Fruit fly (Drosophila melanogaster): ENCODE data around the gene Npc2b.

The Npc2b gene

dm6 chr3R:14095428-14095827 is 6.1 kb downstream of the Npc2b start (continued):
- TF ChIP-seq BEAF-32 (GFP tag; optimal IDR thresholded peaks at IDR 0.05) (peak; percentile 9), Oli (tag; optimal IDR thresholded peaks at IDR 0.05) (peak; percentile 58), lmd (GFP tag; IDR thresholded peaks at IDR 0.05) (peak; percentile 60), Fer3 (tag; optimal IDR thresholded peaks at IDR 0.05) (peak; percentile 50), CG1832 (GFP tag; optimal IDR thresholded peaks at IDR 0.05) (no peak), dati (GFP tag; IDR thresholded peaks at IDR 0.05) (no peak), CG14860 (GFP tag; IDR thresholded peaks at IDR 0.05; ENCODE audit: partially characterized antibody) (no peak), E2f1 (GFP tag; IDR thresholded peaks at IDR 0.05) (no peak), CG3281 (GFP tag; optimal IDR thresholded peaks at IDR 0.05) (peak; percentile 19), Eip74EF (GFP tag; optimal IDR thresholded peaks at IDR 0.05) (peak in 1 of 2 experiments; percentile 42), Dp (GFP tag; optimal IDR thresholded peaks at IDR 0.05) (no peak), sim (GFP tag; IDR thresholded peaks at IDR 0.05) (no peak), NFAT (GFP tag; IDR thresholded peaks at IDR 0.05) (no peak), Oaz (GFP tag; IDR thresholded peaks at IDR 0.05) (peak; percentile 36; the same call in 1 of the 2 replicates), ranshi (GFP tag; IDR thresholded peaks at IDR 0.05) (0 out of 2 replicates have a peak, but pooled peaks have one; percentile 13), CG15269 (tag; optimal IDR thresholded peaks at IDR 0.05) (peak; percentile 80), ab (GFP tag; optimal IDR thresholded peaks at IDR 0.05) (no peak), CG30403 (GFP tag; optimal IDR thresholded peaks at IDR 0.05) (peak; percentile 53), vvl (GFP tag; IDR thresholded peaks at IDR 0.05) (0 out of 2 replicates have a peak, but pooled peaks have one; percentile 28), scrt (GFP tag; optimal IDR thresholded peaks at IDR 0.05) (peak; percentile 26), Aef1 (GFP tag; IDR thresholded peaks at IDR 0.05) (no peak; the same call in 2 of the 3 replicates), CG4404 (GFP tag; IDR thresholded peaks at IDR 0.05) (no peak), Hr39 (optimal IDR thresholded peaks at IDR 0.05) (no peak), CG8944 (GFP tag; optimal IDR thresholded peaks at IDR 0.05) (no peak), grn (GFP tag; optimal IDR thresholded peaks at IDR 0.05) (no peak), Dbx (GFP tag; IDR thresholded peaks at IDR 0.05) (no peak), Xbp1 (GFP tag; optimal IDR thresholded peaks at IDR 0.05) (peak; percentile 30), Lhr (GFP tag; optimal IDR thresholded peaks at IDR 0.05) (no peak), CG18599 (GFP tag; optimal IDR thresholded peaks at IDR 0.05) (peak; percentile 67), CG30020 (tag; optimal IDR thresholded peaks at IDR 0.05) (no peak), CG34376 (GFP tag; optimal IDR thresholded peaks at IDR 0.05) (no peak), CG9609 (GFP tag; optimal IDR thresholded peaks at IDR 0.05) (no peak), yki (optimal IDR thresholded peaks at IDR 0.05) (no peak), otp (GFP tag; IDR thresholded peaks at IDR 0.05) (no peak), kni (GFP tag; optimal IDR thresholded peaks at IDR 0.05) (no peak), Mrtf (GFP tag; IDR thresholded peaks at IDR 0.05) (no peak; the same call in 2 of the 3 replicates), CG7372 (GFP tag; IDR thresholded peaks at IDR 0.05) (0 out of 2 replicates have a peak, but pooled peaks have one; percentile 15), dmrt99B (tag; optimal IDR thresholded peaks at IDR 0.05) (peak; percentile 78), jigr1 (GFP tag; IDR thresholded peaks at IDR 0.05) (no peak), CG7839 (tag; optimal IDR thresholded peaks at IDR 0.05) (peak; percentile 54), CG17912 (GFP tag; optimal IDR thresholded peaks at IDR 0.05) (no peak), Deaf1 (tag; optimal IDR thresholded peaks at IDR 0.05) (peak; percentile 33), Antp (GFP tag; optimal IDR thresholded peaks at IDR 0.05) (no peak), CG16779 (GFP tag; IDR thresholded peaks at IDR 0.05) (no peak), CG8359 (GFP tag; optimal IDR thresholded peaks at IDR 0.05; ENCODE audit: borderline replicate concordance) (no peak), CG8281 (tag; optimal IDR thresholded peaks at IDR 0.05) (peak; percentile 12), Chrac-16 (GFP tag; optimal IDR thresholded peaks at IDR 0.05) (no peak), CG7357 (GFP tag; IDR thresholded peaks at IDR 0.05) (peak; percentile 26; the same call in 1 of the 3 replicates), CTCF (GFP tag; optimal IDR thresholded peaks at IDR 0.05) (peak; percentile 17), HLH54F (GFP tag; optimal IDR thresholded peaks at IDR 0.05) (no peak), Bdp1 (GFP tag; optimal IDR thresholded peaks at IDR 0.05) (no peak), CG6254 (GFP tag; optimal IDR thresholded peaks at IDR 0.05) (no peak)

Data from whole organism, embryonic.